Worm (Caenorhabditis elegans) whole organism, L3 larva: ENCODE results near the gene cest-2.1.

Experiments
- ama-1 ChIP-seq: fragments of 150-350 bp; optimal IDR thresholded peaks from 2 replicates; lab custom pipeline; 2018
- nhr-25 ChIP-seq: sonication (generic microtip); optimal IDR thresholded peaks from 2 replicates; lab custom pipeline; 2017; ENCODE audit warnings: missing biosample characterization, missing genetic modification characterization
- nhr-28 ChIP-seq: fragments of 150-350 bp; optimal IDR thresholded peaks from 2 replicates; lab custom pipeline; 2014; ENCODE audit warnings: missing biosample characterization, missing genetic modification characterization
- sea-2 ChIP-seq: fragments of 150-350 bp; sonication (generic microtip); optimal IDR thresholded peaks from 4 replicates; lab custom pipeline; 2014; ENCODE audit warnings: missing biosample characterization, missing genetic modification reagents, missing genetic modification characterization
- ztf-4 ChIP-seq: fragments of 150-350 bp; optimal IDR thresholded peaks from 2 replicates; lab custom pipeline; 2014; ENCODE audit warnings: missing biosample characterization, missing genetic modification characterization

- TF ChIP-seq sea-2 (no peak), nhr-28 (tag; lab: Kevin White, UChicago) (no peak), nhr-25 (no peak), ztf-4 (tag; lab: Kevin White, UChicago) (no peak), ama-1 (lab: Kevin White, UChicago) (no peak)
Observed at ce11 chrV:14123176-14123575, 48.1 kb downstream of the cest-2.1 start.
